Fruit fly (Drosophila melanogaster) whole organism: Measurements from ENCODE around the gene pum.

Source experiments
- CG8478 ChIP-seq: fragments of >200 bp; optimal IDR thresholded peaks from 2 replicates; lab custom pipeline; 2018; ENCODE audit warnings: inconsistent platforms
- EcR ChIP-seq, 2 experiments: fragments of >200 bp; optimal IDR thresholded peaks; 2 replicates each; lab custom pipeline; 2017; ENCODE audit warnings: missing biosample characterization in 2 of 2, missing genetic modification characterization in 2 of 2, missing genetic modification reagents in 2 of 2
- pan ChIP-seq: fragments of >200 bp; optimal IDR thresholded peaks from 2 replicates; lab custom pipeline; 2017
- psq ChIP-seq: fragments of >200 bp; optimal IDR thresholded peaks from 2 replicates; lab custom pipeline; 2017
- usp ChIP-seq: fragments of >200 bp; optimal IDR thresholded peaks from 2 replicates; lab custom pipeline; 2017; ENCODE audit warnings: missing biosample characterization, missing genetic modification characterization, mixed read lengths

DNA sequence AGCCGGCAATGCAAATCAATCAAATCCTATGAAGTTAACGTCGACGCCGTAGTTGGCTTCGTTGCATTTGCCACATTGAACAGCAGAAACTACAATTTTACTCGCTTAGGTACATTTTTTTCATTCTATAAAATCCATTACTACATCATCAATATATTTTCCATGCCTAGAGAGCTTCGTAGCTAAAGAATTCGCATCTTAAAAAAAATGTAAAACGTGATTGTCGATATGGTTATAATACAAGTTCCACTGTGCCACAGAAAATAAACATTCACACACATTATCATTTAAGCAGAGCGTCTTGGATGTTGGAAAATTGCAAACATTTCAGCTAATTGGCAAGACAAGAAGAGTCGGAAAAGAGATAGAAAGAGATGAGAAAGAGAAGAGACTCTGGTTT, 9.5 kb downstream of the pum start:
- TF ChIP-seq usp: no peak
- no peak for TF ChIP-seq EcR (GFP tag; optimal IDR thresholded peaks at IDR 0.05; lab: Kevin White, UChicago)
- no peak for TF ChIP-seq pan (lab: Kevin White, UChicago)
- TF ChIP-seq CG8478 (lab: Kevin White, UChicago): no peak
- TF ChIP-seq psq (lab: Kevin White, UChicago): no peak
